Fruit fly (Drosophila melanogaster): ENCODE data around the gene CG9970.

DNA sequence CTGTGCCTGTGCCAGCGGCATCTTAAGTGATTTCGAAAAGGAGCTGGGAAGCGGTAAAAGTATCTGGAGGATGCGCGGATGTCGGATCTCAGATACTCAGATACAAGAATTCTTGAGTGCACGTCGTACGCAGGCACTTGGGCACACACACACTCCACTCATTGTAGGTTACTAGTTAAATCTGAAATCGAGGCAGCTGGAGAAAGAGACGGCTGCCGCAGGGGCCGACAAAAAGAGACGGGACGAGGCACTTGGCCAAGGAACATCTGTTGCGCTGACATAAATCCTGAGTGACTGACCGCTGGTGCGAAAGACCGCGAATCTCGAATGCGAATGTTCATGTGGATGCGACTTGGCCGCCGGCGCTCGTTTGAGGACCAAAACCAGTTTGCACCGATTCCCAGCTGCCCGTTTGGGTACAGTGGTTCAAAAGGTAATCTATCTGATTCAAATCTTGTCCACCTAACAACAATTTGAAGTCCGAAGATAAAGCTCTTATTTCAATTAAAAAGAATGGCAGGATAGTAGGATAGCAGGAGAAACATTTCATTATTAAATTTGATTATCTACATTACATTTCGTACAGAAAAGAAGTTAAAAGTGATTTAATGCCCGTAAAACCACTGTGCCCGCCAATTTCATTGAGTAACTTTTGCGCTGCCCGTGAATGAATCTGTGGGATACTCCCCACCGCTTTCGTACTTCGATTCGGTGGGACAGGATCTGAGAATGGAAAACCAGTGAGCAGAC, 47.6 kb downstream of the CG9970 start:
- TF ChIP-seq CG8478 (optimal IDR thresholded peaks at IDR 0.05) (no peak), CTCF (optimal IDR thresholded peaks at IDR 0.05) (no peak)

Data from S2 (cell line).